Worm (Caenorhabditis elegans): ENCODE measurements around the gene F41E7.6.
A peak's percentile ranks its signal among the peaks of the same experiment; 100 is the strongest.

Gene F41E7.6

ce11 chrX:10340044-10340443, 29.8 kb upstream of the F41E7.6 start (continued):
- peak; percentile 6 for TF ChIP-seq tbp1 (GFP tag; optimal IDR thresholded peaks at IDR 0.05)

ce11 chrX:10338761-10339160, 28.5 kb upstream of the F41E7.6 start:
- TF ChIP-seq nfyb-1 (GFP tag; IDR thresholded peaks at IDR 0.05) (peak; percentile 71; the same call in 1 of the 2 replicates), tlf-1 (GFP tag; optimal IDR thresholded peaks at IDR 0.05) (peak; percentile 55), lin-40 (tag; optimal IDR thresholded peaks at IDR 0.05) (no peak), nfya-1 (tag; optimal IDR thresholded peaks at IDR 0.05; ENCODE audit: borderline replicate concordance, insufficient read depth) (no peak), cebp-1 (GFP tag; IDR thresholded peaks at IDR 0.05) (no peak), cebp-1 (tag; optimal IDR thresholded peaks at IDR 0.05) (peak; percentile 36), ama-1 (optimal IDR thresholded peaks at IDR 0.05) (no peak), ama-1 (GFP tag; optimal IDR thresholded peaks at IDR 0.05) (no peak), madf-3 (GFP tag; IDR thresholded peaks at IDR 0.05) (0 out of 2 replicates have a peak, but pooled peaks have one; percentile 26), Y53G8AR.9 (GFP tag; conservative IDR thresholded peaks at IDR 0.05) (0 out of 2 replicates have a peak, but pooled peaks have one; percentile 43), sptf-2 (GFP tag; optimal IDR thresholded peaks at IDR 0.05) (no peak), ztf-28 (GFP tag; IDR thresholded peaks at IDR 0.05) (no peak), Y56A3A.18 (GFP tag; IDR thresholded peaks at IDR 0.05) (0 out of 2 replicates have a peak, but pooled peaks have one; percentile 55), B0336.3 (GFP tag; IDR thresholded peaks at IDR 0.05) (peak; percentile 63; the same call in 1 of the 2 replicates), lin-26 (GFP tag; IDR thresholded peaks at IDR 0.05) (0 out of 2 replicates have a peak, but pooled peaks have one; percentile 22), ceh-91 (GFP tag; IDR thresholded peaks at IDR 0.05) (no peak)

ce11 chrX:10338100-10338499, 27.8 kb upstream of the F41E7.6 start, which contains the start of gene cut-5:
TSS of gene cut-5 (minus strand) at chrX:10338200.
- TF ChIP-seq zfh-2 (GFP tag; conservative IDR thresholded peaks at IDR 0.05) (no peak), ztf-18 (tag; optimal IDR thresholded peaks at IDR 0.05) (no peak), rpc-1 (optimal IDR thresholded peaks at IDR 0.05) (no peak), rpc-1 (tag; optimal IDR thresholded peaks at IDR 0.05) (no peak), B0261.1 (tag; optimal IDR thresholded peaks at IDR 0.05) (no peak), ekl-4 (GFP tag; IDR thresholded peaks at IDR 0.05) (no peak), F57C9.4 (tag; optimal IDR thresholded peaks at IDR 0.05) (no peak)

ce11 chrX:10336592-10336991, 26.3 kb upstream of the F41E7.6 start:
- TF ChIP-seq T26A5.8 (tag; optimal IDR thresholded peaks at IDR 0.05): no peak
- no peak for TF ChIP-seq mel-28 (tag; optimal IDR thresholded peaks at IDR 0.05; ENCODE audit: borderline replicate concordance)
- no peak for TF ChIP-seq nfya-2 (GFP tag; IDR thresholded peaks at IDR 0.05)
- peak; percentile 78 for TF ChIP-seq zfh-2 (GFP tag; conservative IDR thresholded peaks at IDR 0.05)
- no peak for TF ChIP-seq B0336.3 (GFP tag; IDR thresholded peaks at IDR 0.05)
- peak; percentile 33; the same call in 1 of the 2 replicates for TF ChIP-seq egrh-3 (GFP tag; IDR thresholded peaks at IDR 0.05)
- 0 out of 2 replicates have a peak, but pooled peaks have one; percentile 21 for TF ChIP-seq hsf-1 (GFP tag; IDR thresholded peaks at IDR 0.05)

- TF ChIP-seq ztf-25 (GFP tag; IDR thresholded peaks at IDR 0.05) (no peak), mel-28 (tag; optimal IDR thresholded peaks at IDR 0.05; ENCODE audit: borderline replicate concordance) (no peak), ztf-26 (tag; optimal IDR thresholded peaks at IDR 0.05) (no peak), Y56A3A.18 (GFP tag; IDR thresholded peaks at IDR 0.05) (no peak), ztf-18 (tag; optimal IDR thresholded peaks at IDR 0.05) (no peak), ZK185.1 (tag; optimal IDR thresholded peaks at IDR 0.05; ENCODE audit: poor library complexity, severe bottlenecking) (no peak), B0336.3 (GFP tag; IDR thresholded peaks at IDR 0.05) (no peak), Y79H2A.3 (GFP tag; conservative IDR thresholded peaks at IDR 0.05) (no peak), ceh-91 (GFP tag; IDR thresholded peaks at IDR 0.05) (no peak), egl-18 (GFP tag; IDR thresholded peaks at IDR 0.05) (no peak), Y95B8A.8 (GFP tag; IDR thresholded peaks at IDR 0.05) (no peak), zim-3 (tag; optimal IDR thresholded peaks at IDR 0.05) (no peak), madf-8 (GFP tag; conservative IDR thresholded peaks at IDR 0.05) (no peak)
These were observed 25.9 kb upstream of the F41E7.6 start, which contains the start of gene idpa-3 for ce11 chrX:10336138-10336537. TSS of gene idpa-3 (plus strand) at chrX:10336438.

Data from whole organism, young adult.